Worm (Caenorhabditis elegans): ENCODE measurements around the gene ceph-41.
"Not testable (repeated sequence)": the region's sequence is repeated elsewhere in the genome, so short reads cannot be mapped to it uniquely, and the experiment has no call there.

ceph-41 gene

ce11 chrIV:8118790-8119189 is 8.2 kb upstream of the ceph-41 start, which contains the start of gene F42G8.8:
F42G8.8 (plus strand) TSS chrIV:8119090.
- TF ChIP-seq dao-5 (tag; optimal IDR thresholded peaks at IDR 0.05) = no peak
- TF ChIP-seq him-1 (tag; optimal IDR thresholded peaks at IDR 0.05) = no peak
- no peak for TF ChIP-seq W03F9.2 (tag; optimal IDR thresholded peaks at IDR 0.05)

DNA sequence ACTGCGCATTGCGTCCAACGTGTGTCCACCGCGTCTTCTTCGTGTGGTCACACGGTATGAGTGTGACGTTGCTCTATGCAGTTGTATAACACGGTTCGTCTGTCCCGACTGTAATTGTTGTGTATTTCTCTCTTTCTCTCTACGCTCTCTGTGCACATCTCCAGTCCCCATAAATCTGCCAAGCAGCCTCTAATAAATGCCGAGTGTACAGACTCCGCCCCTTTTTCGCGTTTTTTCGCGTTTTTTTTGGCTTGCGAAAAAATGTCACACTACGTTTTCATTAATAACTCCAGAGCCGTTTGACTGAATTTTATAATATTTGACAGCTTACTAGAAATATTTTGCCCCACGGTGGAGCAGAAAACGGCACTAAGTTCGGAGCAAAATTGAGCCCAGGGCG is 4.7 kb upstream of the ceph-41 start, which contains the start of gene erp-44.3:
Gene erp-44.3, plus strand, starts transcription at position 301 of the 400 bp plus-strand sequence.
- not testable (repeated sequence) for TF ChIP-seq dao-5, him-1, W03F9.2 (tag; optimal IDR thresholded peaks at IDR 0.05)

DNA sequence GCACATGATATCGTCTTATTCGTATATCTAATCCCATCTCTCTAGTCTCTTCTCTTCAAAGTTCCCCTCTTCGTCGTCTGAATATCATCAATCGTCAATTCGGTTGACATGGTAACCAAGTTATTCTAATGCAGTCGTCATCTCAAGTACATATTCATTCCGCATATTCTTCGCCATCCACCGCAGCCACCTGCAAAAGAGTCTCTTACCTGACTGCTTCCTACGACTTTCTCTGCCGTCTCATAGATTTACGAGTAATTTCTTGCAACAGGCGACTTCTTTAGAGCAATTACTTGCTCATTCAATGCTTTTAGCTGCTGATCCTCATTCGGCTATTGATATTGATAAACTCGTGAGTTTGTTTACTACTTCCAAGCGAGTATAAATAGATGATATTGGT is 428 bp downstream of the ceph-41 start:
- TF ChIP-seq him-1 (tag; optimal IDR thresholded peaks at IDR 0.05) = no peak
- TF ChIP-seq W03F9.2 (tag; optimal IDR thresholded peaks at IDR 0.05) = no peak
- no peak for TF ChIP-seq dao-5 (tag; optimal IDR thresholded peaks at IDR 0.05)

- TF ChIP-seq dao-5 (tag; optimal IDR thresholded peaks at IDR 0.05) (no peak), W03F9.2 (tag; optimal IDR thresholded peaks at IDR 0.05) (no peak), him-1 (tag; optimal IDR thresholded peaks at IDR 0.05) (no peak)
Measured at ce11 chrIV:8130131-8130611, 3.2 kb downstream of the ceph-41 start, which contains the start of the genes ndub-11 and moc-3. ndub-11 (minus strand) TSS chrIV:8130231. moc-3 (plus strand) TSS chrIV:8130561.

- no peak for TF ChIP-seq him-1 (tag; optimal IDR thresholded peaks at IDR 0.05)
- no peak for TF ChIP-seq dao-5 (tag; optimal IDR thresholded peaks at IDR 0.05)
- TF ChIP-seq W03F9.2 (tag; optimal IDR thresholded peaks at IDR 0.05) = peak; percentile 44
Measured at ce11 chrIV:8133536-8133935, 6.5 kb downstream of the ceph-41 start, which contains the start of gene sph-1. sph-1 (minus strand) TSS chrIV:8133558.

ce11 chrIV:8136005-8136512 is 9.1 kb downstream of the ceph-41 start, which contains the start of the genes isp-1 and islo-1:
isp-1 (minus strand) TSS chrIV:8136055.
islo-1 (plus strand) TSS chrIV:8136389.
- TF ChIP-seq dao-5 (tag; optimal IDR thresholded peaks at IDR 0.05) = no peak
- TF ChIP-seq W03F9.2 (tag; optimal IDR thresholded peaks at IDR 0.05) = peak; percentile 69

ce11 chrIV:8136548-8136947 is 9.5 kb downstream of the ceph-41 start:
- TF ChIP-seq dao-5 (tag; optimal IDR thresholded peaks at IDR 0.05) (no peak), W03F9.2 (tag; optimal IDR thresholded peaks at IDR 0.05) (no peak), him-1 (tag; optimal IDR thresholded peaks at IDR 0.05) (no peak)

DNA sequence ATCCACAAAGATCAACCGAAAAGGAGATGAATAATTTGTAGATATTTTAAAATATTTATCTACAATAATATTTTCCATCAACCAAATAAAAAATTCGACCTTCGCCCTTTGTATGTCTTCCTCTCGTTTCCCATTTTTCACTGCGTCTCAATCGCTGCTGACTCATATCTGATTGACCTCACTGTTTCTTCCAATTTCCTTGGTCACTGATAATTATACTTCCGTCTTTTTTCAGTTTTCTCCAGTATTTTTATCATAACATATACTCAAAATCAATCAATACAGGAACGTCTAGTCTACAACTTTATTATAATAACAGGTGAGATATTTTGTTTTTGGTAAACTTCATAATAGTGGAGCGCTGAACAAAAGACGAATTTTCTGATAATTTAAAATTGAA is 12.0 kb downstream of the ceph-41 start, which contains the start of gene pmk-3:
Gene pmk-3, plus strand, starts transcription at position 236 of the 400 bp plus-strand sequence.
- TF ChIP-seq W03F9.2 (tag; optimal IDR thresholded peaks at IDR 0.05) (peak; percentile 5), him-1 (tag; optimal IDR thresholded peaks at IDR 0.05) (no peak), dao-5 (tag; optimal IDR thresholded peaks at IDR 0.05) (no peak)

ce11 chrIV:8142735-8143550 is 15.9 kb downstream of the ceph-41 start, which contains the start of gene pmk-2:
pmk-2 (plus strand) TSS chrIV:8143500.
- TF ChIP-seq W03F9.2 (tag; optimal IDR thresholded peaks at IDR 0.05) (no peak), him-1 (tag; optimal IDR thresholded peaks at IDR 0.05) (no peak), dao-5 (tag; optimal IDR thresholded peaks at IDR 0.05) (no peak)

DNA sequence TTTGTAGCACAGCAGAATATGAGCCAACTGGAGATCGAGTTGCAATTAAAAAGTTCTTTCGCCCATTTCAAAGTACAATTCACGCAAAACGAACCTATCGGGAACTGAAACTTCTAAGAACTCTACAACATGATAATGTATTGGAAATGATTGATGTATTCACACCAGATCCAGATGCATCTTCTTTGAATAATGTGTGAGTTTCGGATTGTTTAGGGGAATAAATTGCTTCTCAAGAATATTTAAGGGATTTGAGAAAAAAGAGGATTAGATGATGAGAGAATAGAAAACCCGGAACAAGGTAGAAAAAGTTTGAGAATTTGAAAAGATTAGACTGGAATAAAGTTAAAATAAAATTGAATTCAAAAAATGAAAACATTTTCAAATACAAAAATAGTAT is 17.3 kb downstream of the ceph-41 start:
- no peak for TF ChIP-seq W03F9.2 (tag; optimal IDR thresholded peaks at IDR 0.05)
- TF ChIP-seq dao-5 (tag; optimal IDR thresholded peaks at IDR 0.05) = no peak
- TF ChIP-seq him-1 (tag; optimal IDR thresholded peaks at IDR 0.05) = no peak

ce11 chrIV:8146283-8146682 is 19.3 kb downstream of the ceph-41 start:
- no peak for TF ChIP-seq W03F9.2 (tag; optimal IDR thresholded peaks at IDR 0.05)
- TF ChIP-seq dao-5 (tag; optimal IDR thresholded peaks at IDR 0.05) = no peak
- no peak for TF ChIP-seq him-1 (tag; optimal IDR thresholded peaks at IDR 0.05)

DNA sequence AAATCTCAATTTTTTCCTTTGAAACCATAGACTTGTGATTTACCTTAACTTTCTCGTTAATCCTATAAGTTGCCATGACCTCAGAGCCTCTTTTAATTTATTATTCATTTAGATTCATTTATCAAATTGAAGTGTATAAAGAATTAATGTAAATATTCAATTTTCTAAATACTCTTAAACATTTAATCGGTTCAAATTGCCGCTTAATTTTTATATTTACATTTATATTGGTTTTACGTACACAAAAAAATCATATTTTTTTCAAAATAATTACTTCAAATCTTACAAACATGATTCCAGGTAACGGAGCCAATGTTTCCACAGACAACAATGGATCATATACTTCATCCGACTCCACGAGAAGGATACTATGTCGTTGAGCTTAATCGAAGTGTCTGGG is 21.5 kb downstream of the ceph-41 start, which contains the start of gene pmk-1:
Gene pmk-1, plus strand, starts transcription at position 301 of the 400 bp plus-strand sequence.
- TF ChIP-seq him-1 (tag; optimal IDR thresholded peaks at IDR 0.05) (no peak), dao-5 (tag; optimal IDR thresholded peaks at IDR 0.05) (no peak), W03F9.2 (tag; optimal IDR thresholded peaks at IDR 0.05) (no peak)

DNA sequence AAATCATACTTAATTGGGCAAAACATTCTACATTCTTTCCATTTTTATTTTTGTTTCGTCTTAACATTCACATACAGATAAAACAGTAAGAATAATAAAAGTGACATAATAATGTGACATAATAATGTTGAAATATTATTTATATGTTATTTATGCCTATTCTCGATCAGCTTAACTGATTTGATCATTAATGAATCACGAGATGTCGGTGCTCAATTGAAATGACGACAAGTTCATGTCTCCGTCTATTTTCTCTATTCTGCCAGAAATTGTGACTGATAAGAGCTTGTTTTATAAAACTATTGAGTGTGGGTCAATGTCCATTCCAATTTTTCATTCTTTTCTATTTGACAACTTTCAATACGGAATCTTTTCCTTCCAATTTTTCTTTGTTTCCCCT is 24.7 kb downstream of the ceph-41 start:
- TF ChIP-seq W03F9.2 (tag; optimal IDR thresholded peaks at IDR 0.05) (no peak), him-1 (tag; optimal IDR thresholded peaks at IDR 0.05) (no peak), dao-5 (tag; optimal IDR thresholded peaks at IDR 0.05) (no peak)

- TF ChIP-seq dao-5 (tag; optimal IDR thresholded peaks at IDR 0.05) (no peak), him-1 (tag; optimal IDR thresholded peaks at IDR 0.05) (no peak), W03F9.2 (tag; optimal IDR thresholded peaks at IDR 0.05) (no peak)
Measured at ce11 chrIV:8152145-8152544, 25.1 kb downstream of the ceph-41 start, which contains the start of gene faah-2. faah-2 (plus strand) TSS chrIV:8152445.

Data from whole organism, L4/young adult.